Fruit fly (Drosophila melanogaster): Measurements from ENCODE around the gene CG6204.

The CG6204 gene

DNA sequence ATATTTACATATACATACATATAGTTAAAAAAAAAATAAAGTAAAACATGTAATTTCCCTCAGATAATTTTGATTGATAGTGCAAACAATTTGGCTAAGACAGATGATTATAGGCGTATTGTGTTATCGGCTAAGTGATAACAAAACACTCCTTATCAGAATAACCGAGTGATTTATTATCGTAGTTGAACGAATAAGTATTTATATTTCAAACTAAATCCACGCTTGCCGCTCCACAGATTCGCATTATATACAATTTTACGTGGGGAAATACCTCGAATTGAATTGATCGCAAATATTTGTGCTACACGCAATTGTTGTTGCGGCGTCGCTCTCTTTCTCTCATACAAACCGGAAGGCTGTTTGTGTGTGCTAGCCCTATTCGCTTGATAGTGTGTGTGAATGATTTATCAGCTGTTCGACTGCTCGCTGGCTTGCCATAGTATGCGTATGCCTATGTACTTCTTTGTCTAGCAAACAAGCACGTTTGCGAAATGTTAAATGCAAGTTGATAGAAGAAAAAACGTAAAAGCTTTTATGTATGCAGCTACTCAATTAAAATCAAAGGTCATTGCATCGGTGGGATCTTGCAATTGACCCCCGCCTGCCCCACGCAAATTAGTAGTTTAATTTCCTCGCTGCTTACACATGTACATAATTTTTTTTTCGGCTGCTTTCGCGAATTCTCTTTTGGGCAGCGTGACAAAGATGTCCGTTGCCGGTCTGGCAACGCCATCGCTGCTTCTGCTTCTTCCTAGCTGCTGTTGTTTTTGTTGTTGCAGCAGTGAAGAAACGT, 39.9 kb downstream of the CG6204 start (continued):
- TF ChIP-seq gro (GFP tag; optimal IDR thresholded peaks at IDR 0.05) (no peak), tgo (GFP tag; IDR thresholded peaks at IDR 0.05) (0 out of 3 replicates have a peak, but pooled peaks have one; percentile 17), CG17361 (GFP tag; IDR thresholded peaks at IDR 0.05) (no peak), CG7556 (GFP tag; optimal IDR thresholded peaks at IDR 0.05) (no peak), CG8944 (GFP tag; optimal IDR thresholded peaks at IDR 0.05) (no peak), CG6175 (GFP tag; IDR thresholded peaks at IDR 0.05) (no peak), disco-r (GFP tag; optimal IDR thresholded peaks at IDR 0.05) (no peak), unpg (GFP tag; optimal IDR thresholded peaks at IDR 0.05) (no peak), CG32772 (GFP tag; IDR thresholded peaks at IDR 0.05) (peak; percentile 38; the same call in 1 of the 2 replicates), CG11093 (GFP tag; IDR thresholded peaks at IDR 0.05) (no peak), CG15479 (GFP tag; optimal IDR thresholded peaks at IDR 0.05) (peak; percentile 89), Hr3 (GFP tag; optimal IDR thresholded peaks at IDR 0.05) (no peak), pho (GFP tag; optimal IDR thresholded peaks at IDR 0.05) (peak; percentile 20), CG2712 (tag; optimal IDR thresholded peaks at IDR 0.05) (no peak), CG8478 (optimal IDR thresholded peaks at IDR 0.05) (peak; percentile 36), CG17612 (GFP tag; IDR thresholded peaks at IDR 0.05) (no peak), Sry-β (GFP tag; optimal IDR thresholded peaks at IDR 0.05) (no peak), B-H1 (GFP tag; IDR thresholded peaks at IDR 0.05) (no peak), TFAM (GFP tag; optimal IDR thresholded peaks at IDR 0.05) (no peak), Chrac-16 (GFP tag; optimal IDR thresholded peaks at IDR 0.05) (no peak), CG15073 (GFP tag; optimal IDR thresholded peaks at IDR 0.05) (no peak), nerfin-2 (GFP tag; IDR thresholded peaks at IDR 0.05; ENCODE audit: partially characterized antibody) (no peak), esg (GFP tag; conservative IDR thresholded peaks at IDR 0.05) (no peak), mirr (GFP tag; optimal IDR thresholded peaks at IDR 0.05) (peak; percentile 32), CG31388 (GFP tag; optimal IDR thresholded peaks at IDR 0.05) (no peak), CG2120 (GFP tag; optimal IDR thresholded peaks at IDR 0.05) (no peak), CG14965 (GFP tag; optimal IDR thresholded peaks at IDR 0.05; ENCODE audit: borderline replicate concordance) (no peak), scrt (GFP tag; optimal IDR thresholded peaks at IDR 0.05) (no peak), CG1602 (GFP tag; optimal IDR thresholded peaks at IDR 0.05) (no peak), CG1832 (GFP tag; optimal IDR thresholded peaks at IDR 0.05) (no peak), Spps (tag; optimal IDR thresholded peaks at IDR 0.05) (no peak), Dad (GFP tag; optimal IDR thresholded peaks at IDR 0.05) (no peak), fru (optimal IDR thresholded peaks at IDR 0.05) (no peak), fd102C (GFP tag; optimal IDR thresholded peaks at IDR 0.05) (no peak), D (optimal IDR thresholded peaks at IDR 0.05) (no peak), D (GFP tag; optimal IDR thresholded peaks at IDR 0.05) (no peak), CG15011 (GFP tag; optimal IDR thresholded peaks at IDR 0.05) (no peak), HLH54F (GFP tag; optimal IDR thresholded peaks at IDR 0.05) (no peak), CG1603 (tag; optimal IDR thresholded peaks at IDR 0.05) (no peak), usp (GFP tag; optimal IDR thresholded peaks at IDR 0.05) (no peak), sc (optimal IDR thresholded peaks at IDR 0.05) (no peak), sc (GFP tag; optimal IDR thresholded peaks at IDR 0.05) (no peak), CG12942 (GFP tag; optimal IDR thresholded peaks at IDR 0.05) (no peak), wor (GFP tag; IDR thresholded peaks at IDR 0.05) (no peak), CG5245 (GFP tag; optimal IDR thresholded peaks at IDR 0.05) (no peak)
